Worm (Caenorhabditis elegans) whole organism, late embryonic: ENCODE results near the gene F01D5.6.

Source experiments
- K02D7.2 ChIP-seq: sonication (generic microtip); optimal IDR thresholded peaks from 2 replicates; lab custom pipeline; 2017; ENCODE audit warnings: mild to moderate bottlenecking, missing genetic modification characterization, missing compliant biosample characterization
- K09A11.1 ChIP-seq: sonication (generic microtip); optimal IDR thresholded peaks from 2 replicates; lab custom pipeline; 2017; ENCODE audit warnings: antibody characterized with exemption, mild to moderate bottlenecking, missing genetic modification characterization, missing compliant biosample characterization; ENCODE audit not compliant: insufficient read depth
- Y22D7AL.16 ChIP-seq: sonication (generic microtip); optimal IDR thresholded peaks from 2 replicates; lab custom pipeline; 2016; ENCODE audit warnings: missing genetic modification characterization, missing compliant biosample characterization
- ama-1 ChIP-seq: fragments of 150-350 bp; optimal IDR thresholded peaks from 2 replicates; lab custom pipeline; 2014
- ceh-48 ChIP-seq: sonication (generic microtip); optimal IDR thresholded peaks from 2 replicates; lab custom pipeline; 2016; ENCODE audit warnings: missing genetic modification characterization, inconsistent platforms, missing compliant biosample characterization
- elt-4 ChIP-seq: sonication (generic microtip); optimal IDR thresholded peaks from 2 replicates; lab custom pipeline; 2016; ENCODE audit warnings: missing genetic modification characterization, missing compliant biosample characterization
- hlh-30 ChIP-seq: sonication (generic microtip); optimal IDR thresholded peaks from 2 replicates; lab custom pipeline; 2017; ENCODE audit warnings: antibody characterized with exemption, missing genetic modification characterization, missing compliant biosample characterization; ENCODE audit not compliant: insufficient read depth
- nhr-11 ChIP-seq: fragments of 150-350 bp; optimal IDR thresholded peaks from 2 replicates; lab custom pipeline; 2014; ENCODE audit warnings: missing biosample characterization, missing genetic modification characterization
- npax-4 ChIP-seq: sonication (generic microtip); optimal IDR thresholded peaks from 2 replicates; lab custom pipeline; 2016; ENCODE audit warnings: missing genetic modification characterization, missing compliant biosample characterization
- pros-1 ChIP-seq: fragments of 150-350 bp; optimal IDR thresholded peaks from 2 replicates; lab custom pipeline; 2014; ENCODE audit warnings: missing biosample characterization, missing genetic modification reagents, missing genetic modification characterization
- sox-4 ChIP-seq: sonication (generic microtip); optimal IDR thresholded peaks from 2 replicates; lab custom pipeline; 2017; ENCODE audit warnings: mild to moderate bottlenecking, missing genetic modification characterization, inconsistent platforms, missing compliant biosample characterization
- syd-9 ChIP-seq: sonication (generic microtip); optimal IDR thresholded peaks from 2 replicates; lab custom pipeline; 2016; ENCODE audit warnings: mild to moderate bottlenecking, missing genetic modification characterization, moderate library complexity, missing compliant biosample characterization
- ttx-3 ChIP-seq: sonication (generic microtip); optimal IDR thresholded peaks from 2 replicates; lab custom pipeline; 2016; ENCODE audit warnings: missing genetic modification reagents, missing genetic modification characterization, missing compliant biosample characterization
- unc-86 ChIP-seq: sonication (generic microtip); optimal IDR thresholded peaks from 2 replicates; lab custom pipeline; 2016; ENCODE audit warnings: missing genetic modification characterization, missing compliant biosample characterization

DNA sequence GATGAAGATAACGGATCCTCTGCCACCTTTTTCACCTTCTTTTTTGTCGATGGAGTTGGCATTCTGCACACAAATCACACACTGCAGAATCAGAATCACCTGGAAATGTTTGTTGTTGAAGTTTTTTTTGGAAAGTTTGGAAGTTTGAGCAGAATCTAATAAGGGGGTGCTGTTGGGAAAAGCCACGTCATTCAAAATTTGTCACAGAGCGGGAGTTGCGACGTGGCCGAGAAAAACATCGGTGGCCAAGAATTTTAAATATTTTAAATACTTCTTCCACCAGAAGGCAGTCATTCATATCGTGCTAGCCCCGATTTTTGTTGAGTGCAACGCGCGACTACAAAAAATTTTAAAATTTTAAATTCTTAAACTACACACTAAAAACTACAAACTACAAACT is 44.0 kb upstream of the F01D5.6 start, which contains the start of gene rpi-1:
- TF ChIP-seq elt-4 (tag; lab: Kevin White, UChicago) (no peak), npax-4 (tag; lab: Kevin White, UChicago) (no peak), pros-1 (no peak), sox-4 (tag; lab: Kevin White, UChicago) (no peak), K02D7.2 (tag; lab: Kevin White, UChicago) (no peak), nhr-11 (tag; lab: Kevin White, UChicago) (no peak), K09A11.1 (tag; lab: Kevin White, UChicago) (no peak), ama-1 (no peak), syd-9 (tag; lab: Kevin White, UChicago) (no peak), ttx-3 (tag; lab: Kevin White, UChicago) (no peak), hlh-30 (tag; lab: Kevin White, UChicago) (no peak), ceh-48 (tag; lab: Kevin White, UChicago) (no peak), Y22D7AL.16 (tag; lab: Kevin White, UChicago) (no peak), unc-86 (tag; lab: Kevin White, UChicago) (no peak)
